Fruit fly (Drosophila melanogaster) whole organism, embryonic: ENCODE results near the gene CG6040.

Experiments
- Ada2b ChIP-seq: fragments of 200-800 bp; sonication (Bioruptor generic); IDR thresholded peaks from 2 replicates; pipeline ENCODE4 v1.3.6; 2022; ENCODE audit warnings: missing biosample characterization, missing genetic modification characterization
- Aef1 ChIP-seq: fragments of 200-800 bp; sonication (Bioruptor generic); IDR thresholded peaks from 3 replicates; pipeline ENCODE4 v1.3.6; 2022; ENCODE audit warnings: missing biosample characterization, missing genetic modification characterization
- CG10431 ChIP-seq: fragments of 200-800 bp; sonication (Bioruptor generic); optimal IDR thresholded peaks from 3 replicates; lab custom pipeline; 2018; ENCODE audit warnings: missing biosample characterization, mild to moderate bottlenecking, missing genetic modification characterization
- CG11723 ChIP-seq: fragments of 200-800 bp; sonication (Bioruptor generic); optimal IDR thresholded peaks from 2 replicates; lab custom pipeline; 2017; ENCODE audit warnings: missing biosample characterization, mild to moderate bottlenecking, missing genetic modification characterization
- CG13287 ChIP-seq: fragments of 200-800 bp; sonication (Bioruptor generic); IDR thresholded peaks from 2 replicates; pipeline ENCODE4 v1.3.6; 2022; ENCODE audit warnings: missing biosample characterization, missing genetic modification characterization; ENCODE audit not compliant: partially characterized antibody
- CG17385 ChIP-seq: fragments of 200-800 bp; sonication (Bioruptor generic); optimal IDR thresholded peaks from 3 replicates; lab custom pipeline; 2018; ENCODE audit warnings: missing biosample characterization, mild to moderate bottlenecking, missing genetic modification characterization
- CG17612 ChIP-seq: fragments of 200-800 bp; sonication (Bioruptor generic); IDR thresholded peaks from 2 replicates; pipeline ENCODE4 v1.3.6; 2022; ENCODE audit warnings: missing biosample characterization, missing genetic modification characterization
- CG1832 ChIP-seq: fragments of 200-800 bp; sonication (Bioruptor generic); optimal IDR thresholded peaks from 2 replicates; lab custom pipeline; 2017; ENCODE audit warnings: missing biosample characterization, mild to moderate bottlenecking, missing genetic modification characterization, inconsistent platforms
- CG32772 ChIP-seq: fragments of 200-800 bp; sonication (Bioruptor generic); IDR thresholded peaks from 2 replicates; pipeline ENCODE4 v1.3.6; 2022; ENCODE audit warnings: missing biosample characterization, missing genetic modification characterization
- CG3281 ChIP-seq: fragments of 200-800 bp; sonication (Bioruptor generic); optimal IDR thresholded peaks from 3 replicates; lab custom pipeline; 2017; ENCODE audit warnings: missing biosample characterization, mild to moderate bottlenecking, missing genetic modification characterization
- CG34376 ChIP-seq: fragments of 200-800 bp; sonication (Bioruptor generic); optimal IDR thresholded peaks from 2 replicates; lab custom pipeline; 2018; ENCODE audit warnings: missing biosample characterization, mild to moderate bottlenecking, missing genetic modification characterization
- CG6254 ChIP-seq: fragments of 200-800 bp; sonication (Bioruptor generic); optimal IDR thresholded peaks from 3 replicates; lab custom pipeline; 2017; ENCODE audit warnings: mild to moderate bottlenecking, missing biosample characterization, missing genetic modification reagents, missing genetic modification characterization
- CG7556 ChIP-seq: fragments of 200-800 bp; sonication (Bioruptor generic); optimal IDR thresholded peaks from 2 replicates; lab custom pipeline; 2017; ENCODE audit warnings: missing biosample characterization, mild to moderate bottlenecking, missing genetic modification characterization
- CG7839 ChIP-seq: fragments of 200-800 bp; sonication (Bioruptor generic); optimal IDR thresholded peaks from 3 replicates; lab custom pipeline; 2018; ENCODE audit warnings: missing biosample characterization, mild to moderate bottlenecking, missing genetic modification characterization, moderate library complexity
- CG7963 ChIP-seq: fragments of 200-800 bp; sonication (Bioruptor generic); IDR thresholded peaks from 3 replicates; pipeline ENCODE4 v1.3.6; 2022; ENCODE audit warnings: missing biosample characterization, missing genetic modification characterization; ENCODE audit not compliant: partially characterized antibody
- CG8089 ChIP-seq: fragments of 200-800 bp; sonication (Bioruptor generic); optimal IDR thresholded peaks from 3 replicates; lab custom pipeline; 2016; ENCODE audit warnings: missing biosample characterization, missing genetic modification characterization
- CG8478 ChIP-seq: fragments of >200 bp; optimal IDR thresholded peaks from 2 replicates; lab custom pipeline; 2018
- CG8765 ChIP-seq: fragments of 200-800 bp; sonication (Bioruptor generic); IDR thresholded peaks from 2 replicates; pipeline ENCODE4 v1.3.6; 2022; ENCODE audit warnings: missing biosample characterization, missing genetic modification characterization
- CG9876 ChIP-seq: fragments of 200-800 bp; sonication (Bioruptor generic); optimal IDR thresholded peaks from 2 replicates; lab custom pipeline; 2016; ENCODE audit warnings: missing biosample characterization, missing genetic modification characterization
- CrebB ChIP-seq: fragments of 200-800 bp; sonication (Bioruptor generic); optimal IDR thresholded peaks from 3 replicates; lab custom pipeline; 2018; ENCODE audit warnings: missing biosample characterization, mild to moderate bottlenecking, missing genetic modification characterization
- Dfd ChIP-seq, 2 experiments: fragments of >200 bp; optimal IDR thresholded peaks; 2 replicates each; lab custom pipeline; 2017; ENCODE audit warnings: missing biosample characterization in 2 of 2, missing genetic modification characterization in 2 of 2
- Dip2 ChIP-seq: fragments of 200-800 bp; sonication (Bioruptor generic); IDR thresholded peaks from 2 replicates; pipeline ENCODE4 v1.3.6; 2022; ENCODE audit warnings: missing biosample characterization, missing genetic modification characterization
- Dll ChIP-seq: fragments of 200-800 bp; sonication (Bioruptor generic); IDR thresholded peaks from 4 replicates; pipeline ENCODE4 v1.3.6; 2022; ENCODE audit warnings: missing biosample characterization, missing genetic modification characterization; ENCODE audit not compliant: partially characterized antibody
- Ets97D ChIP-seq: fragments of 200-800 bp; sonication (Bioruptor generic); optimal IDR thresholded peaks from 3 replicates; lab custom pipeline; 2016; ENCODE audit warnings: missing biosample characterization, missing genetic modification characterization
- NC2β ChIP-seq: fragments of 200-800 bp; sonication (Bioruptor generic); optimal IDR thresholded peaks from 2 replicates; lab custom pipeline; 2016; ENCODE audit warnings: missing biosample characterization, missing genetic modification characterization
- Nf-YA ChIP-seq: fragments of 200-800 bp; sonication (Bioruptor generic); IDR thresholded peaks from 2 replicates; pipeline ENCODE4 v1.3.6; 2022; ENCODE audit warnings: missing biosample characterization, missing genetic modification characterization
- Nf-YC ChIP-seq: fragments of 200-800 bp; optimal IDR thresholded peaks from 3 replicates; lab custom pipeline; 2019; ENCODE audit warnings: missing biosample characterization, mild to moderate bottlenecking, missing genetic modification characterization, moderate library complexity
- al ChIP-seq: fragments of 200-800 bp; sonication (Bioruptor generic); IDR thresholded peaks from 2 replicates; pipeline ENCODE4 v1.3.6; 2022; ENCODE audit warnings: missing biosample characterization, missing genetic modification characterization
- ap ChIP-seq: fragments of 200-800 bp; sonication (Bioruptor generic); IDR thresholded peaks from 2 replicates; pipeline ENCODE4 v1.3.6; 2022; ENCODE audit warnings: missing biosample characterization, missing genetic modification characterization
- ato ChIP-seq: fragments of 200-800 bp; sonication (Bioruptor generic); IDR thresholded peaks from 2 replicates; pipeline ENCODE4 v1.3.6; 2022; ENCODE audit warnings: missing biosample characterization, missing genetic modification characterization; ENCODE audit not compliant: partially characterized antibody
- bcd ChIP-seq: fragments of 200-800 bp; sonication (Bioruptor generic); optimal IDR thresholded peaks from 2 replicates; lab custom pipeline; 2017; ENCODE audit warnings: missing biosample characterization, mild to moderate bottlenecking, missing genetic modification characterization
- bigmax ChIP-seq: fragments of 200-800 bp; sonication (Bioruptor generic); optimal IDR thresholded peaks from 2 replicates; lab custom pipeline; 2018; ENCODE audit warnings: missing biosample characterization, mild to moderate bottlenecking, missing genetic modification characterization
- bowl ChIP-seq: fragments of 200-800 bp; sonication (Bioruptor generic); IDR thresholded peaks from 2 replicates; pipeline ENCODE4 v1.3.6; 2022; ENCODE audit warnings: missing biosample characterization, missing genetic modification characterization
- chm ChIP-seq: fragments of 200-800 bp; sonication (Bioruptor generic); IDR thresholded peaks from 2 replicates; pipeline ENCODE4 v1.3.6; 2022; ENCODE audit warnings: missing biosample characterization, missing genetic modification characterization
- ci ChIP-seq: fragments of 200-800 bp; sonication (Bioruptor generic); IDR thresholded peaks from 3 replicates; pipeline ENCODE4 v1.3.6; 2022; ENCODE audit warnings: missing biosample characterization, missing genetic modification characterization
- ewg ChIP-seq: fragments of 200-800 bp; sonication (Bioruptor generic); optimal IDR thresholded peaks from 3 replicates; lab custom pipeline; 2017; ENCODE audit warnings: mild to moderate bottlenecking, missing biosample characterization, missing genetic modification reagents, missing genetic modification characterization
- exex ChIP-seq: fragments of 200-800 bp; sonication (Bioruptor generic); optimal IDR thresholded peaks from 4 replicates; lab custom pipeline; 2018; ENCODE audit warnings: missing biosample characterization, mild to moderate bottlenecking, missing genetic modification characterization, moderate library complexity
- kni ChIP-seq: fragments of 200-800 bp; sonication (Bioruptor generic); optimal IDR thresholded peaks from 3 replicates; lab custom pipeline; 2017; ENCODE audit warnings: mild to moderate bottlenecking, missing biosample characterization, missing genetic modification reagents, missing genetic modification characterization
- lilli ChIP-seq: fragments of 200-800 bp; sonication (Bioruptor generic); optimal IDR thresholded peaks from 3 replicates; lab custom pipeline; 2016; ENCODE audit warnings: missing biosample characterization, missing genetic modification characterization
- mam ChIP-seq: fragments of 200-800 bp; sonication (Bioruptor generic); optimal IDR thresholded peaks from 3 replicates; lab custom pipeline; 2016; ENCODE audit warnings: missing biosample characterization, missing genetic modification characterization
- mld ChIP-seq: fragments of 200-800 bp; sonication (Bioruptor generic); IDR thresholded peaks from 3 replicates; pipeline ENCODE4 v1.3.6; 2022; ENCODE audit warnings: missing biosample characterization, missing genetic modification characterization; ENCODE audit not compliant: partially characterized antibody
- nau ChIP-seq: fragments of 200-800 bp; sonication (Bioruptor generic); optimal IDR thresholded peaks from 3 replicates; lab custom pipeline; 2017; ENCODE audit warnings: missing biosample characterization, mild to moderate bottlenecking, missing genetic modification characterization, missing genetic modification reagents
- pfk ChIP-seq: fragments of 200-800 bp; sonication (Bioruptor generic); optimal IDR thresholded peaks from 2 replicates; lab custom pipeline; 2018; ENCODE audit warnings: missing biosample characterization, mild to moderate bottlenecking, missing genetic modification characterization, moderate library complexity
- pho ChIP-seq: fragments of 200-800 bp; sonication (Bioruptor generic); optimal IDR thresholded peaks from 2 replicates; lab custom pipeline; 2016; ENCODE audit warnings: missing biosample characterization, missing genetic modification characterization
- pros ChIP-seq: fragments of 200-800 bp; sonication (Bioruptor generic); optimal IDR thresholded peaks from 3 replicates; lab custom pipeline; 2019; ENCODE audit warnings: missing biosample characterization, mild to moderate bottlenecking, missing genetic modification characterization, moderate library complexity
- scrt ChIP-seq: fragments of 200-800 bp; sonication (Bioruptor generic); optimal IDR thresholded peaks from 2 replicates; lab custom pipeline; 2018; ENCODE audit warnings: missing biosample characterization, mild to moderate bottlenecking, missing genetic modification characterization, moderate library complexity
- slp2 ChIP-seq: fragments of 200-800 bp; sonication (Bioruptor generic); optimal IDR thresholded peaks from 2 replicates; lab custom pipeline; 2016; ENCODE audit warnings: missing biosample characterization, missing genetic modification characterization
- sqz ChIP-seq: fragments of 200-800 bp; sonication (Bioruptor generic); optimal IDR thresholded peaks from 3 replicates; lab custom pipeline; 2018; ENCODE audit warnings: missing biosample characterization, mild to moderate bottlenecking, missing genetic modification characterization
- trem ChIP-seq: fragments of 200-800 bp; optimal IDR thresholded peaks from 3 replicates; lab custom pipeline; 2019; ENCODE audit warnings: missing biosample characterization, mild to moderate bottlenecking, missing genetic modification characterization, moderate library complexity
- tx ChIP-seq: fragments of 200-800 bp; sonication (Bioruptor generic); optimal IDR thresholded peaks from 2 replicates; lab custom pipeline; 2016; ENCODE audit warnings: missing biosample characterization, missing genetic modification characterization
- vnd ChIP-seq: fragments of 200-800 bp; sonication (Bioruptor generic); IDR thresholded peaks from 3 replicates; pipeline ENCODE4 v1.3.6; 2022; ENCODE audit warnings: missing biosample characterization, missing genetic modification characterization; ENCODE audit not compliant: partially characterized antibody
- wor ChIP-seq: fragments of 200-800 bp; sonication (Bioruptor generic); IDR thresholded peaks from 2 replicates; pipeline ENCODE4 v1.3.6; 2022; ENCODE audit warnings: missing biosample characterization, missing genetic modification characterization

CG6040 gene

DNA sequence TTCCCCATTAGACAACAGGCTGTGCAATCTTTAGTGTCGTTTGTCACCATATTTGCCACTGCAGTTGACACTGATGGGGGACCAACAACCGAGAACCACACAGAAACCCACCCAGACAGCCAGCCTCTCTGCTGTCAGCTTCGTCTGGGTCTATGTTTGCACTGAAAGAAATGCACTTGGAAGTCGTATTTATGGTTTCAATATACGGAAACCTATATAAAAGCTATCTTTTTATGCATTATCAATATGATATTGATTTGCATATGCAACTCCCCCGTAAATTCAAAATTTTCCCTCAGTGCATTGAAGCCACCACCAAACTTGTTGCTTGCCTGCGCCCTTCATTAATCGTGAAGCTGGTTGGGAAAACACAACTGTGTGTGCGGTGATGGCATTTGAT, 22.6 kb upstream of the CG6040 start (continued):
- no peak for TF ChIP-seq CrebB (tag; lab: Kevin White, UChicago)
- TF ChIP-seq CG1832 (GFP tag; lab: Kevin White, UChicago) = no peak
- peak; percentile 4 for TF ChIP-seq scrt
- no peak for TF ChIP-seq CG34376 (GFP tag; lab: Kevin White, UChicago)
- TF ChIP-seq ato (GFP tag; lab: Robert Waterston, UW) = no peak
- no peak for TF ChIP-seq CG10431
- no peak for TF ChIP-seq CG11723 (GFP tag; lab: Kevin White, UChicago)
- no peak for TF ChIP-seq Dll (GFP tag; lab: Robert Waterston, UW)
- TF ChIP-seq ap = 0 out of 2 replicates have a peak, but pooled peaks have one; percentile 9
- no peak for TF ChIP-seq tx (GFP tag; lab: Kevin White, UChicago)
- TF ChIP-seq CG7556 (GFP tag; lab: Kevin White, UChicago) = no peak
- TF ChIP-seq nau (GFP tag; lab: Kevin White, UChicago) = no peak
- TF ChIP-seq CG32772 (GFP tag; lab: Robert Waterston, UW) = peak; percentile 28; the same call in 1 of the 2 replicates
- no peak for TF ChIP-seq Nf-YA (GFP tag; lab: Robert Waterston, UW)
- TF ChIP-seq slp2 = no peak
- TF ChIP-seq CG8765 (GFP tag; lab: Robert Waterston, UW) = no peak
- TF ChIP-seq CG17612 (GFP tag; lab: Robert Waterston, UW) = no peak
- no peak for TF ChIP-seq bowl
- TF ChIP-seq CG17385 (GFP tag; lab: Kevin White, UChicago) = no peak
- no peak for TF ChIP-seq kni (GFP tag; lab: Kevin White, UChicago)
- no peak for TF ChIP-seq CG8089 (GFP tag; lab: Kevin White, UChicago)
- no peak for TF ChIP-seq pho (GFP tag; lab: Kevin White, UChicago)
- TF ChIP-seq NC2β (GFP tag; lab: Kevin White, UChicago) = no peak
- no peak for TF ChIP-seq CG8478 (lab: Kevin White, UChicago)
- no peak for TF ChIP-seq CG13287 (GFP tag; lab: Robert Waterston, UW)
- TF ChIP-seq mld = no peak
- TF ChIP-seq mam (GFP tag; lab: Kevin White, UChicago) = no peak
- TF ChIP-seq Ada2b (GFP tag; lab: Robert Waterston, UW) = no peak
- TF ChIP-seq chm (GFP tag; lab: Robert Waterston, UW) = no peak
- no peak for TF ChIP-seq CG6254 (GFP tag; lab: Kevin White, UChicago)
- TF ChIP-seq CG7963 (GFP tag; lab: Robert Waterston, UW) = no peak
- TF ChIP-seq lilli (GFP tag; lab: Kevin White, UChicago) = no peak
- TF ChIP-seq ewg = no peak
- TF ChIP-seq sqz = no peak
- TF ChIP-seq Ets97D (GFP tag; lab: Kevin White, UChicago) = no peak
- TF ChIP-seq Dip2 (GFP tag; lab: Robert Waterston, UW) = no peak
- TF ChIP-seq bigmax (GFP tag; lab: Kevin White, UChicago) = no peak
- no peak for TF ChIP-seq bcd (GFP tag; lab: Kevin White, UChicago)
- TF ChIP-seq vnd = no peak
- TF ChIP-seq Dfd (GFP tag; optimal IDR thresholded peaks at IDR 0.05; lab: Kevin White, UChicago) = no peak
- TF ChIP-seq ci = 0 out of 3 replicates have a peak, but pooled peaks have one; percentile 12
- TF ChIP-seq CG9876 = no peak
- no peak for TF ChIP-seq exex (tag; lab: Kevin White, UChicago)
- no peak for TF ChIP-seq trem
- no peak for TF ChIP-seq al (GFP tag; lab: Robert Waterston, UW)
- TF ChIP-seq wor = no peak
- no peak for TF ChIP-seq CG7839 (tag; lab: Kevin White, UChicago)
- no peak for TF ChIP-seq Aef1 (GFP tag; lab: Robert Waterston, UW)
- no peak for TF ChIP-seq pros (GFP tag; lab: Kevin White, UChicago)
- TF ChIP-seq pfk (GFP tag; lab: Kevin White, UChicago) = no peak
- TF ChIP-seq Nf-YC (tag; lab: Kevin White, UChicago) = no peak
- no peak for TF ChIP-seq CG3281
